Worm (Caenorhabditis elegans) whole organism, early embryonic: ENCODE results near the gene cra-1.

Experiments used
- B0310.2 ChIP-seq: sonication (generic microtip); optimal IDR thresholded peaks from 2 replicates; lab custom pipeline; 2016; ENCODE audit warnings: mild to moderate bottlenecking, missing genetic modification characterization, missing compliant biosample characterization
- F13C5.2 ChIP-seq: sonication (generic microtip); optimal IDR thresholded peaks from 2 replicates; lab custom pipeline; 2017; ENCODE audit warnings: mild to moderate bottlenecking, missing genetic modification characterization, inconsistent platforms, missing compliant biosample characterization
- aly-1 ChIP-seq: sonication (generic microtip); optimal IDR thresholded peaks from 2 replicates; lab custom pipeline; 2016; ENCODE audit warnings: missing genetic modification characterization, missing compliant biosample characterization
- ama-1 ChIP-seq: fragments of 150-350 bp; optimal IDR thresholded peaks from 2 replicates; lab custom pipeline; 2014
- ceh-13 ChIP-seq: fragments of 200-800 bp; sonication (Bioruptor generic); optimal IDR thresholded peaks from 2 replicates; lab custom pipeline; 2018; ENCODE audit warnings: mild to moderate bottlenecking, missing genetic modification characterization, missing compliant biosample characterization
- ceh-36 ChIP-seq: sonication (generic microtip); optimal IDR thresholded peaks from 2 replicates; lab custom pipeline; 2016; ENCODE audit warnings: missing genetic modification characterization, inconsistent platforms, missing compliant biosample characterization
- ets-7 ChIP-seq: sonication (generic microtip); optimal IDR thresholded peaks from 2 replicates; lab custom pipeline; 2016; ENCODE audit warnings: missing genotype, missing genetic modification characterization, missing compliant biosample characterization
- flt-1 ChIP-seq: fragments of 200-800 bp; sonication (Bioruptor generic); IDR thresholded peaks from 2 replicates; pipeline ENCODE4 v1.3.6; 2022; ENCODE audit warnings: missing genetic modification characterization, missing compliant biosample characterization
- hmbx-1 ChIP-seq: sonication (generic microtip); optimal IDR thresholded peaks from 2 replicates; lab custom pipeline; 2016; ENCODE audit warnings: mild to moderate bottlenecking, missing genetic modification characterization, missing compliant biosample characterization
- hmg-4 ChIP-seq: fragments of 200-800 bp; sonication (Bioruptor generic); optimal IDR thresholded peaks from 2 replicates; lab custom pipeline; 2018; ENCODE audit warnings: mild to moderate bottlenecking, missing genetic modification characterization, missing compliant biosample characterization
- hnd-1 ChIP-seq: sonication (generic microtip); optimal IDR thresholded peaks from 2 replicates; lab custom pipeline; 2016; ENCODE audit warnings: missing genetic modification characterization, missing compliant biosample characterization
- pes-1 ChIP-seq: fragments of 200-800 bp; sonication (Bioruptor generic); IDR thresholded peaks from 2 replicates; pipeline ENCODE4 v1.3.6; 2022; ENCODE audit warnings: missing genetic modification reagents, missing genetic modification characterization, missing compliant biosample characterization
- scrt-1 ChIP-seq: fragments of 200-800 bp; sonication (Bioruptor generic); IDR thresholded peaks from 2 replicates; pipeline ENCODE4 v1.3.6; 2022; ENCODE audit warnings: missing genetic modification characterization, missing compliant biosample characterization
- sea-1 ChIP-seq: fragments of 200-800 bp; sonication (Bioruptor generic); conservative IDR thresholded peaks from 2 replicates; pipeline ENCODE4 v1.3.6; 2022; ENCODE audit warnings: missing genetic modification characterization, missing compliant biosample characterization
- tbx-11 ChIP-seq: fragments of 200-800 bp; sonication (Bioruptor generic); IDR thresholded peaks from 2 replicates; pipeline ENCODE4 v1.3.6; 2022; ENCODE audit warnings: missing genetic modification characterization, missing compliant biosample characterization
- tbx-37 ChIP-seq: fragments of 200-800 bp; sonication (Bioruptor generic); conservative IDR thresholded peaks from 2 replicates; pipeline ENCODE4 v1.3.6; 2022; ENCODE audit warnings: missing genetic modification reagents, missing genetic modification characterization, missing compliant biosample characterization
- tra-4 ChIP-seq: sonication (generic microtip); optimal IDR thresholded peaks from 2 replicates; lab custom pipeline; 2017; ENCODE audit warnings: missing genetic modification characterization, missing compliant biosample characterization

The cra-1 gene

DNA sequence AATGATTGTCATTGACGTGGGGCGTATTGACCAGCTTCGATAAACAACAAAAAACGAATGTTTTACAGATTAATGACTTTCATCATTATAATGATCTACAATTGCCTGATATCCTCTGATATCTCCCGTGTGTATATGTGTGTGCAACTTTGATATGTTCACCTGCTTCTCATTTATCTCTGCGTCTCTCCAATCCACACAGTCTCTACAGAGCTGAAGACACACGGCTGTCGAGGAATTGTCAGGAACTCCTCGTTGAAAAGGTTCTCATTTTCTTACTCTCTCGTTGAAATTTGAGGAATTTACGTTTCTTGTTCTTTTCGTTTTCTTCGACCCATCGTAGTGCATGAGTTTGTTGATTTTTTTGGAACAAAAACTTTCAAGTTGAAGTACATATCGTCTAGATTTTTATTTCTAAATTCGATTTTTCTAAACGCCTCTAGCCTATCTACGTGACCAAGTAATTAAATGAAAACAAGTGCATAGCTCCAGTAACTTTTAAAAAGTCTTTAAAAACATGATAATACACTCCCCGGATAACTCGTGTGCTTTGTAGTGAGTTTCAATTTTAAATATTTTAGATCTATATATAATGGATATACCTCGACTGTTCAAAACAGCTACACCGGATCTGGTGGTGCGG is 48.8 kb downstream of the cra-1 start, which contains the start of gene ten-1:
Gene ten-1, plus strand, starts transcription at position 593 of the 643 bp plus-strand sequence.
- TF ChIP-seq tbx-37 (GFP tag; lab: Robert Waterston, UW) (no peak), ama-1 (lab: Kevin White, UChicago) (no peak), flt-1 (GFP tag; lab: Robert Waterston, UW) (no peak), hmbx-1 (tag; lab: Kevin White, UChicago) (no peak), pes-1 (GFP tag; lab: Robert Waterston, UW) (no peak), ceh-13 (GFP tag; lab: Kevin White, UChicago) (no peak), hnd-1 (tag; lab: Kevin White, UChicago) (no peak), tbx-11 (GFP tag; lab: Robert Waterston, UW) (no peak), tra-4 (tag; lab: Kevin White, UChicago) (no peak), F13C5.2 (tag; lab: Kevin White, UChicago) (no peak), ceh-36 (no peak), sea-1 (GFP tag; lab: Robert Waterston, UW) (no peak), hmg-4 (GFP tag; lab: Kevin White, UChicago) (no peak), scrt-1 (GFP tag; lab: Robert Waterston, UW) (no peak), B0310.2 (no peak), aly-1 (tag; lab: Kevin White, UChicago) (no peak)

DNA sequence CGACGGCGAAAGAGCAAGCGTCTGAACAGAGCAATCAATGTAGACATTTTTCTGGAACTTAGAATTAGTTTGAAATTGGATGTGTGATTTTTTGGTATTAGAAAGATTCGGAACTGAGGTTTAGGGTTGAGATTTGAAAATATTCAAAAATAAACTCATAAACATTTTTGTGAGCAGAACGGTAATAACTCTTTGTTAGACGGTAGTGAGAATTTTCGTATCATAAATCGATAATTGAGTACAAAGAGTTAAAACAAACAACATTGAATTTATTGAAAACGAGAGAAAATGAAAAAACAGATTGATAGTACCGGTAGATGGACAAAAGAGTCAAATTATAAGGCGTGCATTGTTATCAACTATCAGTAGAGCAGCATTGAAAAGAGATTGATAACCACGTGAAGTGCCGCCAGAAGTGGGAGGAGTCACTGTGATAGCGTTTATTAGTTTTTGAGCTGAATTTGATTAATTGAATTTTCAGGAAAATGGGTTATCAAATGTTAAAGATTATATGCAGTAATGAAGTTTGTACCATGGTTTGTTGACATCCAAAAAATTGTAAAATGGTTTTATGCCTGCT is 49.8 kb downstream of the cra-1 start, which contains the start of gene F28F5.6:
Gene F28F5.6, minus strand, starts transcription at position 51 of the 580 bp plus-strand sequence.
- TF ChIP-seq ama-1 (lab: Kevin White, UChicago) (no peak), tbx-11 (GFP tag; lab: Robert Waterston, UW) (no peak)

- no peak for TF ChIP-seq tra-4 (tag; lab: Kevin White, UChicago)
- no peak for TF ChIP-seq F13C5.2 (tag; lab: Kevin White, UChicago)
- TF ChIP-seq ama-1 (lab: Kevin White, UChicago) = no peak
- TF ChIP-seq ets-7 = no peak
- no peak for TF ChIP-seq hnd-1 (tag; lab: Kevin White, UChicago)
- no peak for TF ChIP-seq sea-1 (GFP tag; lab: Robert Waterston, UW)
- TF ChIP-seq aly-1 (tag; lab: Kevin White, UChicago) = no peak
Observed at ce11 chrIII:6818037-6818436, 51.2 kb downstream of the cra-1 start.

DNA sequence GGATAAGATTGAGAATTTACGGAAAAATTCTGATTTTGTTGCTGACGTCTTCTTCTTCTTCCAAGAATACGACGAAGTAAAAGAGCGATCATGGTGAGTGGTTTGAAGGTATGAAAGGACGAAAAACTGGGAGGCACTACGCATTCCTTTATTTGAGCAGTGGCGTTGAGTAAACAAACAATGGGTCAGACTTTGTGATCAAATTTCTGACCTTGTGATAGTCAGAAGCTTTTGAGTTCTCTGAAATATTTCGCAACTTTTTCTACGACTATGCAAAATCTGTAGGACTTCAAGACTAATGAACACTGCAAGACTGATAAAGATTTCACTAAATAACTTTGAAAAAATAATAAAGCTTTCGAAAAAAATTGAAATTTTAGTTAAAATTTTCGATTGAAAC is 52.3 kb downstream of the cra-1 start, which contains the start of gene F28F5.4:
Gene F28F5.4, minus strand, starts transcription at position 104 of the 400 bp plus-strand sequence.
- TF ChIP-seq scrt-1 (GFP tag; lab: Robert Waterston, UW) (no peak), tbx-37 (GFP tag; lab: Robert Waterston, UW) (no peak), hmbx-1 (tag; lab: Kevin White, UChicago) (no peak)
